Worm (Caenorhabditis elegans): ENCODE measurements around the gene C05E7.3.

DNA sequence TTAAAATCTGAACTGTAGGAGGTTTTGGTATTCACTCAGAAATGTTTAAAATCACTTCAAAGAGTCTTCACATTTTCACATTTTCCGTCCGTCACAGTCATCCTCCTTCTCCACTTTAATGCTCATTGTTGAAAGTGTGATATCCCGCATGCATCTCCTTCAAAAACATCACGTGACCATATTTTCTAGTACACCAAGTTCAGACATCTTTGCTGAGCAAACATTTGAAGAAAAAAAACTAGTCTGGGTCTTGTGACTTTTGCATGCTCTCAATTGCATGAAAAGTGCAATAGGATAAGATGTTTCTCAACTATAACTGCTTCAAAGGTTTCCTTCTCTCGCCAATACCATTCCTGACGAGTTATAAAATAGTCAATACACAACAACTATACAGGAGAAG lies 32.2 kb downstream of the C05E7.3 start:
- TF ChIP-seq mml-1 (tag; optimal IDR thresholded peaks at IDR 0.05) = no peak
- TF ChIP-seq nhr-25 (tag; optimal IDR thresholded peaks at IDR 0.05) = no peak
- TF ChIP-seq elt-2 (tag; optimal IDR thresholded peaks at IDR 0.05) = no peak
- TF ChIP-seq nhr-12 (tag; optimal IDR thresholded peaks at IDR 0.05) = no peak
- no peak for TF ChIP-seq fkh-2 (tag; optimal IDR thresholded peaks at IDR 0.05)
- no peak for TF ChIP-seq daf-12 (tag; optimal IDR thresholded peaks at IDR 0.05)
- no peak for TF ChIP-seq sea-2 (GFP tag; optimal IDR thresholded peaks at IDR 0.05)
- no peak for TF ChIP-seq skn-1 (tag; optimal IDR thresholded peaks at IDR 0.05)
- TF ChIP-seq ztf-11 (tag; optimal IDR thresholded peaks at IDR 0.05) = no peak
- TF ChIP-seq fkh-10 (GFP tag; optimal IDR thresholded peaks at IDR 0.05) = no peak
- TF ChIP-seq jun-1 (tag; optimal IDR thresholded peaks at IDR 0.05) = no peak
- no peak for TF ChIP-seq fos-1 (tag; optimal IDR thresholded peaks at IDR 0.05)
